Fruit fly (Drosophila melanogaster) whole organism, embryonic: ENCODE data around the gene CG3546.

Source experiments
- Opbp ChIP-seq: fragments of 200-800 bp; sonication (Bioruptor generic); IDR thresholded peaks from 3 replicates; pipeline ENCODE4 v1.3.6; 2022; ENCODE audit warnings: missing biosample characterization, missing genetic modification characterization; ENCODE audit not compliant: partially characterized antibody
- sna ChIP-seq: fragments of 200-800 bp; sonication (Bioruptor generic); IDR thresholded peaks from 2 replicates; pipeline ENCODE4 v1.3.6; 2022; ENCODE audit warnings: missing biosample characterization, missing genetic modification characterization; ENCODE audit not compliant: partially characterized antibody

DNA sequence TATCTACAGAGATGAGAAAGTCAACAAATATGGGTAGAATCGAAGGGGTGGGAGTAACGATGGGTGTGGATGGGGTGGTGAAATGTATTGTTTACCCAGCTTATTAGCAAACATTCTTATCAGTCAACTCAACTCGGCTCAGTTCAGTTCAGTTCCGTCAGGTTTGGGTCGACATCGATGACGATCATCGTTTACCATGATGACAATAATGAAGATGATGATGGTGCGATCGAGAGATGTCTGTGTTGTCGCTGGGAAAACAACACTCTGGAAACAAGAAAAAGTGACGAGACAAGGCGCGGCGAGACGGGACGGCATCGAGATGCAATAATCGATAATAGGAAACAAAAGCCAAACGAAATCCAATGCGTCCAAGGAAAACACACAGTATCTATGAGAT, 51.9 kb downstream of the CG3546 start:
- no peak for TF ChIP-seq Opbp (GFP tag; lab: Robert Waterston, UW)
- no peak for TF ChIP-seq sna (GFP tag; lab: Robert Waterston, UW)
